Worm (Caenorhabditis elegans) whole organism, L4/young adult: ENCODE data around the gene F35D2.6.

Experiments
- W03F9.2 ChIP-seq: fragments of 150-350 bp; optimal IDR thresholded peaks from 2 replicates; lab custom pipeline; 2014; ENCODE audit warnings: missing biosample characterization, missing genetic modification characterization
- dao-5 ChIP-seq: sonication (generic microtip); optimal IDR thresholded peaks from 2 replicates; lab custom pipeline; 2016; ENCODE audit warnings: missing genotype, missing genetic modification characterization, moderate library complexity, missing compliant biosample characterization
- him-1 ChIP-seq: sonication (generic microtip); optimal IDR thresholded peaks from 2 replicates; lab custom pipeline; 2016; ENCODE audit warnings: missing genotype, missing genetic modification reagents, missing genetic modification characterization, missing compliant biosample characterization

Gene F35D2.6

DNA sequence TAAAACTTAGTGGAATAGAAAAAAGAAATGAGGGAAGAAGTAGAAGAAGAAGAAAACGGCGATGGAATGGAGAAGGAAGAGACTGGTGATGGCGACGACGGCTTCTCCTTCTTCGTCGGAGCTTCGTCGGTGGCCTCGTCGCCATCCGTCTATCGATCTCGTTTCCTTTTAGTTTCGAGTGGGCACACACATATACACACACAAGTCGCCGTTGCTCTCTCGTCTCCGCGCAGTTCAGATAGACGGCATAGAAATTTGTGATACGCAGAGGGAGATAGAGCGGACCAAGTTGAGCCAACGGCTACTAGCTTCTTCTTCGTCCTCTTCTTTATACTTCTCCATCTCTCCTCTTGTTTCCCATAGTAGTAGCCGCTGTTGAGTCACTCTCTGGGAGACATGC, 15.7 kb downstream of the F35D2.6 start:
- TF ChIP-seq W03F9.2 (tag; lab: Kevin White, UChicago), result no peak
- TF ChIP-seq him-1 (tag; lab: Kevin White, UChicago), result peak; percentile 21

DNA sequence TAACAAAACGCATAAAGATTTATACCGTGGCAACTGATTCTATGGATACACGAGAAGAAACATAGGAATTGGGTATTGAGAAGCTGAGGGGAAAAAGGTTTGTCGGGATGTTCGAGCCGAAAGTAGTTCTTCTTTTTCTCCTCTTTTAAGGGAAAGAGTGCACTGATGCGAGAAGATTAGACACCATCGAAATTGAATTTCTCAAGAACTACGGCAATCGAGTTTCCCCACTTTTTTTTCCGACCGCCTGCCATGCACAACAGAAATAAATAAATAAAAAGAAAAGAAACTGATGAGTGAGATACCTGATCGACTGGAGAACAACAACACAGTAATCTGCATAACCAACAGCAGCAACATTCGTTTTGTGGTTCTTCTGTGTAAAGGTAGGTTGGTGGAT, 16.8 kb downstream of the F35D2.6 start:
- TF ChIP-seq him-1 (tag; lab: Kevin White, UChicago) (no peak), dao-5 (tag; lab: Kevin White, UChicago) (no peak), W03F9.2 (tag; lab: Kevin White, UChicago) (no peak)

- TF ChIP-seq dao-5 (tag; lab: Kevin White, UChicago), result no peak
- TF ChIP-seq him-1 (tag; lab: Kevin White, UChicago), result no peak
These were observed 17.3 kb downstream of the F35D2.6 start, which contains the start of gene syd-1 for ce11 chrII:7594812-7595211. TSS of gene syd-1 (minus strand) at chrII:7594912.

DNA sequence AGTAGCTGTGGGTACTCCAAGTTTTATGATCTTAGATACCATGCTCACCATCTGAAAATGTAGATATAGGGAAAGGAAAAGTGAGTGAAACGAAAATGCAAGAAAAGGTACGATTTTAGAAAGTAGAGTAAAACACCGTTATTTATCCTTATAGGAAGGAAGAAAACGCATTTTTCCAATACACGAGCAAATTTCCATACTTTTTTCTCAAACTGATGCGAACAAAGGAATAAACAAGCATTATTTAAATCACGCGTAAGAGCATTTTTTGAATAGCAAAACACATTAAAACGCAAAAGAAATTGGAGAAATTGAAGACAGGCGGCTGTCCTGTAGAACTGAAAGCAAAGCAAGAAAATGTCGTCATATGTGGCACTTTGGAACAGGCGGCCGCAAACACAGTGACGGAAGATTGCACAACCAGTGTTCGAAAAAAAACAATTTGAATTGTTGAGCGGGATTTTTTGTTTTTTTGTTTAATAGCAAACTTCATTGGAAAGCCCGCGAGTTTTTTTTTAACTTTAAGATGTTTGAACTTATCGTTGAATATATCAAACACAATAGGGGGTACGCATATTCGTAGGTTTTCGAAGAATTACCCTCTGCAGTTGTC, 21.3 kb downstream of the F35D2.6 start, which contains the start of gene pgam-5:
pgam-5 (minus strand) TSS at position 51 of the 613 bp plus-strand sequence.
- TF ChIP-seq W03F9.2 (tag; lab: Kevin White, UChicago) (no peak), him-1 (tag; lab: Kevin White, UChicago) (no peak), dao-5 (tag; lab: Kevin White, UChicago) (no peak)

- no peak for TF ChIP-seq dao-5 (tag; lab: Kevin White, UChicago)
- TF ChIP-seq W03F9.2 (tag; lab: Kevin White, UChicago), result no peak
- TF ChIP-seq him-1 (tag; lab: Kevin White, UChicago), result no peak
These were observed 21.8 kb downstream of the F35D2.6 start, which contains the start of gene npp-21 for ce11 chrII:7599357-7599756. TSS of gene npp-21 (plus strand) at chrII:7599657.

DNA sequence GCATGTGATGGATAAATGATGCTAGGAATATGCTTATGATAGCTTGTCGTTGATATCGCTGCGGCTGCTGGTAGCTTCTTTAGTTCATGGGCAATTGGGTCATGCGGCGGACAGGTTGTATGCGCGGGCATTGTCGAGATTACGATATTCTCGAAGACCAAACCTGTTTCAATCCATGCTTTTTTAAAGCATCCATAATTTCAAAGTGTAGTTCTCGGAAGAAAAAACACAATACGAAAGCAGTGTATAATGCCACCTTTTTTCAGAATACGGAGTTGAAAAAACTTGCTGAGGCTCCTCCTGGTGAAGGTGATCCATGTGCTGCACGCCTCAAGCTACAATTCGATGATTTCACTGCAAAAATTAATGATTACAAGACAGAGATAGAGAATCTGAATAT, 27.8 kb downstream of the F35D2.6 start, which contains the start of gene osm-8:
osm-8 (minus strand) TSS at position 101 of the 400 bp plus-strand sequence.
- no peak for TF ChIP-seq him-1 (tag; lab: Kevin White, UChicago)
- TF ChIP-seq dao-5 (tag; lab: Kevin White, UChicago), result no peak
- TF ChIP-seq W03F9.2 (tag; lab: Kevin White, UChicago), result no peak

ce11 chrII:7607953-7608352, 30.4 kb downstream of the F35D2.6 start, which contains the start of gene lips-17:
TSS of gene lips-17 (plus strand) at chrII:7608253.
- TF ChIP-seq dao-5 (tag; lab: Kevin White, UChicago), result no peak
- no peak for TF ChIP-seq W03F9.2 (tag; lab: Kevin White, UChicago)
- no peak for TF ChIP-seq him-1 (tag; lab: Kevin White, UChicago)

- TF ChIP-seq dao-5 (tag; lab: Kevin White, UChicago) (no peak), W03F9.2 (tag; lab: Kevin White, UChicago) (no peak), him-1 (tag; lab: Kevin White, UChicago) (no peak)
These were observed 35.8 kb downstream of the F35D2.6 start, which contains the start of the genes oig-4 and R07G3.7 for ce11 chrII:7613241-7613782. TSS of gene oig-4 (plus strand) at chrII:7613541. TSS of gene R07G3.7 (minus strand) at chrII:7613732.

DNA sequence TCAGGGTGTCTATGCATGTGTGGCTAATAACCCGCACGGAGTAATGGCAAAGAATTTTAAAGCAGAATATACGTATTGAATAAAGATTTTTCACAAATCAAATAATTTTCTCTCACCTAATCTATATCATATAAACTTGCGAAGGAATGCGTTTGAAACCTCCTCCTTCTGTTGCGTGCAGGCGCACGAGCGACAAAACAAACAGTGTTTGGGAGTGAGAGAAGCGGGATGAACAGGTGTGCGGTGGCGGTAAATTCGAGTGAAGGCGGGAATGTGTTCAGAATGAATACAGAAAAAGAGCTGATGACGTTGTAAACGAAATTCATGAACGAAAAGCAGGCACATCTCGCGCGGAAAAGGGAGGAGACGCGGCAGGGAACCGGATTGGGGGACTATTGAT, 36.8 kb downstream of the F35D2.6 start:
- TF ChIP-seq W03F9.2 (tag; lab: Kevin White, UChicago) (no peak), dao-5 (tag; lab: Kevin White, UChicago) (no peak), him-1 (tag; lab: Kevin White, UChicago) (no peak)

DNA sequence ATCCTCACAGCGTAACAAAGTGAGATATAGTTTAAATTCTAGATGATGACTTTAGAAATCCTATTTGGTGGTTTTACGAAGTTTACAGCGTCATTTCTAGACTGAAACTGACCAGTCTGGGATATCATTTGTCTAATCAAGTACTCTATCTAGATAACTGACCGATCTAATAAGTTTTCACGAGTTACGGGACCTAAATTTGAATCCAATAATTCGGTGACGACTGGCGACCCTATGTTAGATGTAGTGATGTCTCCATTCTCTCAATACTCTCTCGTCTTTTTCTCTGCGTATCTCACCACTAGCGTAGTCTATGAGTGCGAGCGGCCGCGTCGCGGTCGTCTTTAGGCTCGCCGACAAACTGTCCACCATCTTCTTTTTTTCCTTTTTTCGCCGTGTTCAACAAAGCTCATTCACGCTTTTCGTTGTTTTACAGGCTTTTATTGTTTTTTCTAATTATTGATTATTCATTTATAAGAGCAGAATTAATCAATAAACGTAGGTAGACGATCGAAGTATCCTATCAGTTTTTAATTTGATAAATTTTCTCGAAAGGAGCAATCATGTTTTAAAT, 37.9 kb downstream of the F35D2.6 start:
- no peak for TF ChIP-seq dao-5 (tag; lab: Kevin White, UChicago)
- no peak for TF ChIP-seq him-1 (tag; lab: Kevin White, UChicago)
- no peak for TF ChIP-seq W03F9.2 (tag; lab: Kevin White, UChicago)

DNA sequence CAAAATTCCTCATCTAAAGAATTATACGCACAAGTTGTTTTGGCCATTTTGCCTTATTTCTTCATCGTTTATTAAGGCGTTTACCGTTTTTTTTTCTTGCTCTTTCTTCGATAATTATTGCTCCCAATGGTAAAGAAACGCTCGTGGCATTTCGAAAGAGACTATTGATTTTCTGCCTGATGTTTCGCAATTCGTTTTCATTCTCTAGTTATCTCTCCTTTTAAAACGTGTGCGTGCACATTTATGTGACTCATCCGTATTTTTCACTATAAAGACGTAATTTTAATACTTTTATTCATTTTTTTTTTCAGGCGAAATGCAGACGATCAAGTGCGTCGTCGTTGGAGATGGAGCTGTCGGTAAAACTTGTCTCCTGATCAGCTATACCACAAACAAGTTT, 38.6 kb downstream of the F35D2.6 start, which contains the start of gene cdc-42:
cdc-42 (plus strand) TSS at position 312 of the 400 bp plus-strand sequence.
- TF ChIP-seq W03F9.2 (tag; lab: Kevin White, UChicago) (no peak), him-1 (tag; lab: Kevin White, UChicago) (no peak), dao-5 (tag; lab: Kevin White, UChicago) (no peak)

- TF ChIP-seq dao-5 (tag; lab: Kevin White, UChicago) (no peak), him-1 (tag; lab: Kevin White, UChicago) (no peak), W03F9.2 (tag; lab: Kevin White, UChicago) (no peak)
These were observed 40.7 kb downstream of the F35D2.6 start for ce11 chrII:7618212-7618611.

- TF ChIP-seq him-1 (tag; lab: Kevin White, UChicago) (no peak), dao-5 (tag; lab: Kevin White, UChicago) (no peak), W03F9.2 (tag; lab: Kevin White, UChicago) (no peak)
These were observed 42.9 kb downstream of the F35D2.6 start, which contains the start of gene R07G3.8 for ce11 chrII:7620413-7620812. TSS of gene R07G3.8 (minus strand) at chrII:7620513.
